Worm (Caenorhabditis elegans): Measurements from ENCODE around the gene T05C12.15.

Gene T05C12.15

DNA sequence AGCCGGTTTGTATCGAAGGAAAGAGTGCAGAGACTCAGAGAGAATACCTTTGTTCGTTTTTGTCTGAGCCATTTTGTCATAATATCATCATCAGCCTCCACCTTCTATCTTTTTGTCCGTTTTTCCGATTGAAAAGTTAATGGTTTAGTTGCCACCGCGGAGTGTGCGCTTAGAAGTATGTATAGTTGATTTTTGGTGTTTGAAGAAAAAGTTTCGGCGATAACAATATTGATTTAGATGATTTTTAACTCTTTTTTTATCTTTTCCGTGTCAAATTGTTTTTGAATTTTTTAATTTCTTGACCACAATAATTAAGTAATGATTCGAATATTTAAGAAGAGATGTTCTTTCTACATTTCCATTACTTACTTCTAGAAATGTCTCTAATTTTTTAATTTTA lies 36.2 kb downstream of the T05C12.15 start:
- TF ChIP-seq dmd-4 (tag; optimal IDR thresholded peaks at IDR 0.05; ENCODE audit: borderline replicate concordance), result no peak
- TF ChIP-seq ceh-18 (tag; optimal IDR thresholded peaks at IDR 0.05), result no peak
- no peak for TF ChIP-seq C08G9.2 (tag; optimal IDR thresholded peaks at IDR 0.05)
- no peak for TF ChIP-seq ceh-22 (tag; optimal IDR thresholded peaks at IDR 0.05)
- no peak for TF ChIP-seq sox-4 (tag; optimal IDR thresholded peaks at IDR 0.05)
- no peak for TF ChIP-seq K02D7.2 (tag; optimal IDR thresholded peaks at IDR 0.05)
- no peak for TF ChIP-seq ceh-9 (tag; optimal IDR thresholded peaks at IDR 0.05)
- no peak for TF ChIP-seq odd-2 (tag; optimal IDR thresholded peaks at IDR 0.05)
- no peak for TF ChIP-seq npax-4 (tag; optimal IDR thresholded peaks at IDR 0.05)
- no peak for TF ChIP-seq ceh-45 (GFP tag; IDR thresholded peaks at IDR 0.05)
- TF ChIP-seq pqm-1 (tag; optimal IDR thresholded peaks at IDR 0.05), result no peak
- no peak for TF ChIP-seq hlh-15 (tag; optimal IDR thresholded peaks at IDR 0.05)
- no peak for TF ChIP-seq unc-42 (tag; optimal IDR thresholded peaks at IDR 0.05)
- no peak for TF ChIP-seq lim-6 (tag; optimal IDR thresholded peaks at IDR 0.05)
- TF ChIP-seq hlh-30 (tag; optimal IDR thresholded peaks at IDR 0.05; ENCODE audit: insufficient read depth), result no peak
- TF ChIP-seq ceh-14 (tag; optimal IDR thresholded peaks at IDR 0.05), result no peak
- TF ChIP-seq ceh-24 (tag; optimal IDR thresholded peaks at IDR 0.05), result no peak
- TF ChIP-seq syd-9 (tag; optimal IDR thresholded peaks at IDR 0.05), result no peak

- TF ChIP-seq lim-6 (tag; optimal IDR thresholded peaks at IDR 0.05) (no peak), ztf-16 (tag; optimal IDR thresholded peaks at IDR 0.05) (no peak), hlh-30 (tag; optimal IDR thresholded peaks at IDR 0.05; ENCODE audit: insufficient read depth) (no peak), nhr-11 (tag; optimal IDR thresholded peaks at IDR 0.05) (no peak)
Measured at ce11 chrII:8209476-8209875, 40.1 kb downstream of the T05C12.15 start, which contains the start of gene M110.8. Gene M110.8 (minus strand): TSS chrII:8209576.

- no peak for TF ChIP-seq ahr-1 (tag; optimal IDR thresholded peaks at IDR 0.05)
- no peak for TF ChIP-seq fax-1 (tag; optimal IDR thresholded peaks at IDR 0.05)
- TF ChIP-seq pha-4 (tag; optimal IDR thresholded peaks at IDR 0.05), result no peak
- no peak for TF ChIP-seq unc-42 (tag; optimal IDR thresholded peaks at IDR 0.05)
- no peak for TF ChIP-seq ceh-9 (tag; optimal IDR thresholded peaks at IDR 0.05)
- TF ChIP-seq pax-1 (tag; optimal IDR thresholded peaks at IDR 0.05), result no peak
- no peak for TF ChIP-seq ref-2 (tag; optimal IDR thresholded peaks at IDR 0.05)
- TF ChIP-seq nfya-1 (tag; optimal IDR thresholded peaks at IDR 0.05), result no peak
- TF ChIP-seq ama-1 (optimal IDR thresholded peaks at IDR 0.05), result no peak
- TF ChIP-seq hlh-13 (GFP tag; optimal IDR thresholded peaks at IDR 0.05), result no peak
- no peak for TF ChIP-seq ttx-3 (tag; optimal IDR thresholded peaks at IDR 0.05)
- no peak for TF ChIP-seq C08G9.2 (tag; optimal IDR thresholded peaks at IDR 0.05)
- no peak for TF ChIP-seq C38D4.7 (GFP tag; optimal IDR thresholded peaks at IDR 0.05)
Measured at ce11 chrII:8212680-8213079, 43.3 kb downstream of the T05C12.15 start, which contains the start of gene twk-3. Gene twk-3 (minus strand): TSS chrII:8212780.

- TF ChIP-seq npax-4 (tag; optimal IDR thresholded peaks at IDR 0.05) (no peak), syd-9 (tag; optimal IDR thresholded peaks at IDR 0.05) (no peak)
Measured at ce11 chrII:8214367-8214766, 45.0 kb downstream of the T05C12.15 start, which contains the start of gene M110.10. Gene M110.10 (minus strand): TSS chrII:8214467.

- TF ChIP-seq lin-11 (tag; optimal IDR thresholded peaks at IDR 0.05) (no peak), dve-1 (tag; optimal IDR thresholded peaks at IDR 0.05) (peak; percentile 20), gmeb-2 (tag; optimal IDR thresholded peaks at IDR 0.05) (no peak), unc-86 (tag; optimal IDR thresholded peaks at IDR 0.05) (no peak), ceh-9 (tag; optimal IDR thresholded peaks at IDR 0.05) (no peak), pat-9 (tag; optimal IDR thresholded peaks at IDR 0.05) (no peak), ets-4 (tag; optimal IDR thresholded peaks at IDR 0.05) (peak; percentile 21), ttx-3 (tag; optimal IDR thresholded peaks at IDR 0.05) (no peak), mec-3 (tag; optimal IDR thresholded peaks at IDR 0.05; ENCODE audit: borderline replicate concordance) (no peak), unc-42 (tag; optimal IDR thresholded peaks at IDR 0.05) (peak; percentile 37), nfya-1 (tag; optimal IDR thresholded peaks at IDR 0.05) (peak; percentile 20), ceh-48 (tag; optimal IDR thresholded peaks at IDR 0.05) (peak; percentile 78), pax-1 (tag; optimal IDR thresholded peaks at IDR 0.05) (peak; percentile 9), ceh-34 (tag; optimal IDR thresholded peaks at IDR 0.05) (peak; percentile 32), hlh-30 (tag; optimal IDR thresholded peaks at IDR 0.05; ENCODE audit: insufficient read depth) (no peak), fax-1 (tag; optimal IDR thresholded peaks at IDR 0.05) (no peak), unc-55 (GFP tag; optimal IDR thresholded peaks at IDR 0.05) (peak; percentile 20)
Measured at ce11 chrII:8216433-8216832, 47.0 kb downstream of the T05C12.15 start, which contains the start of gene M110.3. Gene M110.3 (minus strand): TSS chrII:8216616.

All from whole organism, late embryonic.